Worm (Caenorhabditis elegans) whole organism, L4 larva: ENCODE measurements around the gene set-8.

Source experiments
- D1046.2 ChIP-seq: fragments of 200-800 bp; sonication (Bioruptor generic); IDR thresholded peaks from 2 replicates; pipeline ENCODE4 v1.3.6; 2022; ENCODE audit warnings: missing genetic modification characterization, missing compliant biosample characterization
- F26F4.8 ChIP-seq: fragments of 200-800 bp; sonication (Bioruptor generic); conservative IDR thresholded peaks from 2 replicates; pipeline ENCODE4 v1.3.6; 2022; ENCODE audit warnings: missing genetic modification characterization, missing compliant biosample characterization
- F37D6.2 ChIP-seq: sonication (generic microtip); optimal IDR thresholded peaks from 2 replicates; lab custom pipeline; 2016; ENCODE audit warnings: mild to moderate bottlenecking, missing genetic modification characterization, missing compliant biosample characterization
- F44E2.7 ChIP-seq: fragments of 200-800 bp; sonication (Bioruptor generic); IDR thresholded peaks from 2 replicates; pipeline ENCODE4 v2.1.2; 2022; ENCODE audit warnings: missing genetic modification characterization, missing compliant biosample characterization
- R02D3.7 ChIP-seq: fragments of 150-350 bp; sonication (generic microtip); optimal IDR thresholded peaks from 3 replicates; lab custom pipeline; 2014; ENCODE audit warnings: missing biosample characterization, missing genetic modification characterization
- Y105C5A.15 ChIP-seq: fragments of 200-800 bp; sonication (Bioruptor generic); IDR thresholded peaks from 2 replicates; pipeline ENCODE4 v1.3.6; 2022; ENCODE audit warnings: missing genetic modification characterization, missing compliant biosample characterization
- ZK337.2 ChIP-seq: fragments of 200-800 bp; sonication (Bioruptor generic); IDR thresholded peaks from 2 replicates; pipeline ENCODE4 v1.3.6; 2022; ENCODE audit warnings: missing genetic modification reagents, missing genetic modification characterization, missing compliant biosample characterization
- ZK546.5 ChIP-seq, 2 experiments: sonication (generic microtip); optimal IDR thresholded peaks; 2 replicates each; lab custom pipeline; 2017; ENCODE audit warnings: missing biosample characterization in 2 of 2, missing genetic modification characterization in 2 of 2
- aha-1 ChIP-seq: fragments of 150-350 bp; peaks from one replicate; lab custom pipeline; 2014; ENCODE audit warnings: missing biosample characterization, missing genetic modification characterization
- ama-1 ChIP-seq: fragments of 150-350 bp; optimal IDR thresholded peaks from 2 replicates; lab custom pipeline; 2014; ENCODE audit warnings: inconsistent platforms, mixed read lengths
- attf-4 ChIP-seq: sonication (generic microtip); optimal IDR thresholded peaks from 3 replicates; lab custom pipeline; 2017; ENCODE audit warnings: missing biosample characterization, missing genetic modification characterization
- ceh-28 ChIP-seq: fragments of 150-350 bp; optimal IDR thresholded peaks from 2 replicates; lab custom pipeline; 2014; ENCODE audit warnings: missing biosample characterization, missing genetic modification reagents, missing genetic modification characterization
- ceh-62 ChIP-seq: sonication (generic microtip); optimal IDR thresholded peaks from 2 replicates; lab custom pipeline; 2017; ENCODE audit warnings: missing biosample characterization, missing genetic modification characterization
- ceh-82 ChIP-seq: sonication (generic microtip); optimal IDR thresholded peaks from 2 replicates; lab custom pipeline; 2017; ENCODE audit warnings: missing biosample characterization, missing genetic modification characterization
- ces-1 ChIP-seq: fragments of 150-350 bp; sonication (generic microtip); optimal IDR thresholded peaks from 4 replicates; lab custom pipeline; 2014; ENCODE audit warnings: missing biosample characterization, missing genetic modification reagents, missing genetic modification characterization
- cey-2 ChIP-seq: sonication (generic microtip); optimal IDR thresholded peaks from 3 replicates; lab custom pipeline; 2017; ENCODE audit warnings: missing genetic modification characterization, mild to moderate bottlenecking, missing compliant biosample characterization, antibody characterized with exemption, borderline replicate concordance; ENCODE audit not compliant: insufficient read depth
- daf-12 ChIP-seq: fragments of 150-350 bp; optimal IDR thresholded peaks from 2 replicates; lab custom pipeline; 2014; ENCODE audit warnings: missing biosample characterization, missing genetic modification reagents, missing genetic modification characterization
- daf-16 ChIP-seq, 3 experiments: sonication (generic microtip); optimal IDR thresholded peaks; 2 replicates each; lab custom pipeline; 2016 to 2017; ENCODE audit warnings: missing genetic modification characterization in 3 of 3, missing genetic modification reagents in 3 of 3, mild to moderate bottlenecking in 2 of 3, missing compliant biosample characterization in 2 of 3, missing biosample characterization in 1 of 3, moderate library complexity in 1 of 3
- egl-43 ChIP-seq: fragments of 200-800 bp; sonication (Bioruptor generic); IDR thresholded peaks from 2 replicates; pipeline ENCODE4 v1.3.6; 2022; ENCODE audit warnings: missing genetic modification reagents, missing genetic modification characterization, missing compliant biosample characterization
- fos-1 ChIP-seq: fragments of 150-350 bp; optimal IDR thresholded peaks from 2 replicates; lab custom pipeline; 2014; ENCODE audit warnings: missing biosample characterization, missing genetic modification characterization
- gei-8 ChIP-seq: fragments of 200-800 bp; sonication (Bioruptor generic); optimal IDR thresholded peaks from 2 replicates; lab custom pipeline; 2018; ENCODE audit warnings: mild to moderate bottlenecking, missing genetic modification characterization, missing compliant biosample characterization
- hif-1 ChIP-seq, 2 experiments: sonication (generic microtip); optimal IDR thresholded peaks; 2 replicates each; lab custom pipeline; 2016 to 2017; ENCODE audit warnings: missing compliant biosample characterization in 2 of 2, missing genetic modification characterization in 2 of 2, missing genetic modification reagents in 2 of 2, missing genotype in 2 of 2, mild to moderate bottlenecking in 1 of 2
- hlh-30 ChIP-seq: sonication (generic microtip); optimal IDR thresholded peaks from 2 replicates; lab custom pipeline; 2017; ENCODE audit warnings: antibody characterized with exemption, mild to moderate bottlenecking, missing genetic modification characterization, missing compliant biosample characterization; ENCODE audit not compliant: insufficient read depth
- hmg-1.1 ChIP-seq: fragments of 200-800 bp; sonication (Bioruptor generic); IDR thresholded peaks from 2 replicates; pipeline ENCODE4 v1.3.6; 2022; ENCODE audit warnings: missing genetic modification reagents, missing genetic modification characterization, missing compliant biosample characterization
- lin-13 ChIP-seq: fragments of 150-350 bp; optimal IDR thresholded peaks from 2 replicates; lab custom pipeline; 2014; ENCODE audit warnings: missing biosample characterization, missing genetic modification reagents, missing genetic modification characterization
- lin-15B ChIP-seq: fragments of 150-350 bp; sonication (generic microtip); optimal IDR thresholded peaks from 3 replicates; lab custom pipeline; 2014; ENCODE audit warnings: missing biosample characterization, missing genetic modification characterization
- madf-5 ChIP-seq, 2 experiments: fragments of 200-800 bp; sonication (Bioruptor generic); IDR thresholded peaks; 2 replicates each; pipeline ENCODE4 v1.3.6; 2022; ENCODE audit warnings: missing compliant biosample characterization in 2 of 2, missing genetic modification characterization in 2 of 2
- mdt-29 ChIP-seq: fragments of 200-800 bp; sonication (Bioruptor generic); IDR thresholded peaks from 2 replicates; pipeline ENCODE4 v1.3.6; 2022; ENCODE audit warnings: missing genetic modification reagents, missing genetic modification characterization, missing compliant biosample characterization
- mep-1 ChIP-seq: fragments of 150-350 bp; sonication (generic microtip); optimal IDR thresholded peaks from 3 replicates; lab custom pipeline; 2014; ENCODE audit warnings: missing biosample characterization, missing genetic modification characterization
- mes-2 ChIP-seq: sonication (generic microtip); optimal IDR thresholded peaks from 2 replicates; lab custom pipeline; 2016; ENCODE audit warnings: missing genotype, mild to moderate bottlenecking, missing genetic modification characterization, missing compliant biosample characterization; ENCODE audit not compliant: poor library complexity, severe bottlenecking
- mxl-2 ChIP-seq: fragments of 200-800 bp; sonication (Bioruptor generic); conservative IDR thresholded peaks from 2 replicates; pipeline ENCODE4 v1.3.6; 2022; ENCODE audit warnings: missing genetic modification reagents, missing genetic modification characterization, missing compliant biosample characterization
- mxl-3 ChIP-seq: fragments of 200-800 bp; sonication (Bioruptor generic); optimal IDR thresholded peaks from 2 replicates; lab custom pipeline; 2018; ENCODE audit warnings: mild to moderate bottlenecking, missing genetic modification characterization, missing compliant biosample characterization
- nhr-25 ChIP-seq: sonication (generic microtip); optimal IDR thresholded peaks from 2 replicates; lab custom pipeline; 2017; ENCODE audit warnings: missing genetic modification characterization, mild to moderate bottlenecking, missing compliant biosample characterization, antibody characterized with exemption, moderate library complexity, borderline replicate concordance; ENCODE audit not compliant: insufficient read depth
- nhr-28 ChIP-seq: fragments of 150-350 bp; optimal IDR thresholded peaks from 2 replicates; lab custom pipeline; 2014; ENCODE audit warnings: missing biosample characterization, missing genetic modification characterization
- nhr-48 ChIP-seq: sonication (generic microtip); optimal IDR thresholded peaks from 2 replicates; lab custom pipeline; 2016; ENCODE audit warnings: mild to moderate bottlenecking, missing genetic modification characterization, missing compliant biosample characterization
- nhr-6 ChIP-seq: fragments of 150-350 bp; optimal IDR thresholded peaks from 2 replicates; lab custom pipeline; 2014; ENCODE audit warnings: missing biosample characterization, missing genetic modification characterization
- nhr-77 ChIP-seq: fragments of 150-350 bp; optimal IDR thresholded peaks from 2 replicates; lab custom pipeline; 2014; ENCODE audit warnings: missing biosample characterization, missing genetic modification characterization
- pha-4 ChIP-seq, 2 experiments: fragments of 150-350 bp in 1 of 2; fragments of 200-800 bp in 1 of 2; sonication (Bioruptor generic) in 1 of 2; IDR thresholded peaks in 1 of 2; optimal IDR thresholded peaks in 1 of 2; 2 replicates each; pipeline versions ENCODE4 v1.3.6 to Lab custom; 2014 to 2022; ENCODE audit warnings: missing genetic modification characterization in 2 of 2, missing genetic modification reagents in 2 of 2, missing biosample characterization in 1 of 2, missing compliant biosample characterization in 1 of 2
- php-3 ChIP-seq: fragments of 200-800 bp; sonication (Bioruptor generic); IDR thresholded peaks from 2 replicates; pipeline ENCODE4 v1.3.6; 2022; ENCODE audit warnings: missing genetic modification reagents, missing genetic modification characterization, missing compliant biosample characterization
- saeg-2 ChIP-seq: fragments of 200-800 bp; sonication (Bioruptor generic); IDR thresholded peaks from 2 replicates; pipeline ENCODE4 v1.3.6; 2022; ENCODE audit warnings: missing genetic modification reagents, missing genetic modification characterization, missing compliant biosample characterization
- snpc-4 ChIP-seq: fragments of 150-350 bp; optimal IDR thresholded peaks from 2 replicates; lab custom pipeline; 2014; ENCODE audit warnings: missing biosample characterization, missing genetic modification characterization
- tag-97 ChIP-seq: fragments of 200-800 bp; sonication (Bioruptor generic); IDR thresholded peaks from 2 replicates; pipeline ENCODE4 v1.3.6; 2022; ENCODE audit warnings: missing genetic modification characterization, missing compliant biosample characterization
- vab-7 ChIP-seq: fragments of 200-800 bp; sonication (Bioruptor generic); IDR thresholded peaks from 2 replicates; pipeline ENCODE4 v1.3.6; 2022; ENCODE audit warnings: missing genetic modification reagents, missing genetic modification characterization, missing compliant biosample characterization
- zag-1 ChIP-seq: fragments of 150-350 bp; optimal IDR thresholded peaks from 2 replicates; lab custom pipeline; 2014; ENCODE audit warnings: missing biosample characterization, missing genetic modification characterization
- zfp-2 ChIP-seq: sonication (generic microtip); optimal IDR thresholded peaks from 2 replicates; lab custom pipeline; 2016; ENCODE audit warnings: mild to moderate bottlenecking, missing genetic modification characterization, missing compliant biosample characterization
- zip-2 ChIP-seq: fragments of 150-350 bp; optimal IDR thresholded peaks from 2 replicates; lab custom pipeline; 2014; ENCODE audit warnings: missing biosample characterization, missing genetic modification characterization
- ztf-11 ChIP-seq: fragments of 150-350 bp; optimal IDR thresholded peaks from 2 replicates; lab custom pipeline; 2014; ENCODE audit warnings: missing biosample characterization, missing genetic modification characterization

Gene set-8

DNA sequence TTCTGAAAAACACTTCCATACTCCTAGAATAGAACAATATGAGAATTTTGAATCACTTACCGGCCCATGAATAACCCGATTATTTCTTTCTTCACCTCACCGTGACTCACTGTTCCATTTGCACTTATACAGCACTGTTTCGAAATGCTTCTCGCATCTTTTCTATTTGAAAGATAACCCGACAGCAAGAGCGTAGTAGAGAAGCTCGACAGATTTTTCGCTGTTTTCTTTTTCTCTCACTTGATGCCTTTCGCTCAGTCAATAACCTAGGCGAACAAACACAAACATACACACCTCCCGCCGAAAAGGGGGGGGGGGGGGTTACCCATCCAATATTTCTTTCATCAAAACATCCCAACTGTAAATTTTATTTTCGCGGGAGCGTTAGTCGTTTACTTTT, 45.2 kb upstream of the set-8 start (continued):
- TF ChIP-seq zip-2 (tag; lab: Kevin White, UChicago) (no peak), daf-16 (GFP tag; optimal IDR thresholded peaks at IDR 0.05; lab: Kevin White, UChicago) (peak in 1 of 2 experiments; percentile 26), daf-16 (tag; optimal IDR thresholded peaks at IDR 0.05; lab: Kevin White, UChicago) (peak; percentile 89), ceh-82 (tag; lab: Kevin White, UChicago) (no peak), saeg-2 (no peak), daf-12 (tag; lab: Kevin White, UChicago) (no peak), ces-1 (GFP tag; lab: Kevin White, UChicago) (no peak), php-3 (GFP tag; lab: Robert Waterston, UW) (no peak), gei-8 (GFP tag; lab: Kevin White, UChicago) (no peak), R02D3.7 (tag; lab: Kevin White, UChicago) (no peak), hif-1 (tag; optimal IDR thresholded peaks at IDR 0.05; lab: Kevin White, UChicago) (no peak), pha-4 (GFP tag; IDR thresholded peaks at IDR 0.05; lab: Robert Waterston, UW) (no peak), pha-4 (tag; optimal IDR thresholded peaks at IDR 0.05; lab: Kevin White, UChicago) (peak; percentile 64), tag-97 (GFP tag; lab: Robert Waterston, UW) (no peak), F26F4.8 (no peak), attf-4 (tag; lab: Kevin White, UChicago) (no peak), ZK546.5 (tag; optimal IDR thresholded peaks at IDR 0.05; lab: Kevin White, UChicago) (no peak), hmg-1.1 (0 out of 2 replicates have a peak, but pooled peaks have one; percentile 25), vab-7 (GFP tag; lab: Robert Waterston, UW) (no peak), nhr-6 (tag; lab: Kevin White, UChicago) (no peak), ama-1 (lab: Kevin White, UChicago) (no peak), lin-15B (tag; lab: Kevin White, UChicago) (no peak), mxl-2 (GFP tag; lab: Robert Waterston, UW) (no peak), egl-43 (GFP tag; lab: Robert Waterston, UW) (no peak), zag-1 (tag; lab: Kevin White, UChicago) (no peak), nhr-48 (no peak), mdt-29 (GFP tag; lab: Robert Waterston, UW) (no peak), ZK337.2 (GFP tag; lab: Robert Waterston, UW) (no peak), nhr-77 (tag; lab: Kevin White, UChicago) (peak; percentile 44), ztf-11 (tag; lab: Kevin White, UChicago) (no peak), ceh-28 (tag; lab: Kevin White, UChicago) (no peak), nhr-25 (no peak), lin-13 (GFP tag; lab: Kevin White, UChicago) (no peak), nhr-28 (tag; lab: Kevin White, UChicago) (peak; percentile 41), snpc-4 (tag; lab: Kevin White, UChicago) (no peak), D1046.2 (GFP tag; lab: Robert Waterston, UW) (no peak), zfp-2 (tag; lab: Kevin White, UChicago) (no peak), mxl-3 (peak; percentile 21), ceh-62 (tag; lab: Kevin White, UChicago) (no peak), Y105C5A.15 (GFP tag; lab: Robert Waterston, UW) (no peak), F44E2.7 (GFP tag; lab: Robert Waterston, UW) (no peak), cey-2 (tag; lab: Kevin White, UChicago) (no peak), hlh-30 (no peak), mep-1 (tag; lab: Kevin White, UChicago) (peak; percentile 37), fos-1 (no peak), F37D6.2 (tag; lab: Kevin White, UChicago) (no peak), mes-2 (tag; lab: Kevin White, UChicago) (peak; percentile 36), madf-5 (GFP tag; IDR thresholded peaks at IDR 0.05; lab: Robert Waterston, UW) (no peak), aha-1 (tag; lab: Kevin White, UChicago) (no peak)
